Fruit fly (Drosophila melanogaster): ENCODE measurements around the gene Glyat.
A peak's percentile ranks its signal among the peaks of the same experiment; 100 is the strongest.

DNA sequence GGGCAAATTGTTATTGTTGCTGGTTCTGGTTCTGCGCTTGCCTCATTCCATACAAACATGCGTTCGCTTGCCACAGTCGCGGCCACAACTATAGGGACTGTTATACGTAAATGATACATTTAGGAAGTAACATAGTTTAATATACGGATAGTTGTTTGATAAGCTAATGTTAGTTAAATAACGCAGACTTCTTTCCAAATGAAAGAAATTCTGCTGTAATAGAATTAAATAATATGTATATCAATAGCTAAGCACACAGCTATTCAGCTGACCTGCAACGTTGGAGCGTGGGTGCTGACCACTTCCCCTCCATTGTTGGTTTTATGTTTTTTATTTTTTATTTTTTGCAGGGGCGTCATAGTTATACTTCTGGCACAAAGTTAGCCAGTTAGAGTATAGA, 24.3 kb upstream of the Glyat start:
- TF ChIP-seq Smox (GFP tag; optimal IDR thresholded peaks at IDR 0.05) (peak; percentile 23), Sox14 (GFP tag; optimal IDR thresholded peaks at IDR 0.05) (peak; percentile 71), CG9139 (GFP tag; optimal IDR thresholded peaks at IDR 0.05) (no peak), CG6854 (GFP tag; optimal IDR thresholded peaks at IDR 0.05) (no peak), Blimp-1 (GFP tag; optimal IDR thresholded peaks at IDR 0.05) (no peak)

Data from whole organism, prepupa.